Fruit fly (Drosophila melanogaster): ENCODE results near the gene CG15548.

The CG15548 gene

DNA sequence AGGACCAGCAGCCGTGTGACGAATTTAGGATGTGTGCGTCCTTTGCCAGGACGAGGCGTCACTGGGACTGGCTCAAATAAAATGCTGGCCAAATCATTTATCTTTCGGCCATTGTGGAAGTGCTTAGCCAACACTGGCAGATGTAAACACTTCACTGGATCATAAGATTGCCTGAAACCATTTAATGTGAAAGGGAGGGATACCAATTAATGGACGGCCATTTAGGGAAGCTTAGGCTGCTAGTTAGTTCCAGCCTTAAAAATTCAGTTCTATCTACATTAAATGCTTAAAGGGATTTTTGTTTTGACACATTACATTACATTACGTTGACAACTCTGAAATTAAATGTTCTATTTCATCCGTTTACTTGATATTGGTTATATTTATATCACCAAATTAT, at the start of gene CG15548:
Gene CG15548, plus strand, starts transcription at position 301 of the 400 bp plus-strand sequence.
- TF ChIP-seq Myc (optimal IDR thresholded peaks at IDR 0.05) (no peak), psq (optimal IDR thresholded peaks at IDR 0.05) (no peak), insv (optimal IDR thresholded peaks at IDR 0.05) (no peak), Sin3A (optimal IDR thresholded peaks at IDR 0.05) (no peak), ttk (optimal IDR thresholded peaks at IDR 0.05) (no peak), h (optimal IDR thresholded peaks at IDR 0.05) (no peak)

DNA sequence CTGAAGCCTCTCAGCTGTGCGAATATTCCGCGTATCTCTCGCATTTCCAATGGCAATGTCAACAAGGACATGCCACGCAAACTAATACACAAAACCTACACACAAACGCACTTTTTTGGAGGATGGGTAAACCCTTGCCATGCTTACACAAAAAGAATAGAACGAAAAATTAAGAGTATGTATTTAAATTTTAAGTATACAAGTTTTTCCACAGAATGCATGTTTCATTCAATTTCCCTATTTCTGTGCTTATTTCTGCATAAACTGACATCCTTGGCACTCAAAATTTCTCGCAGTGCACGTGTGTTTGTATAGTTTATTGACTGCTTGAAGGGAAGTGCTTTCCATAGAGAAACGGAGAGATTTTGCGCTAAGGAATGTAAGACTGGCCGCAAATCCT, 49.7 kb upstream of the CG15548 start:
- TF ChIP-seq ttk (optimal IDR thresholded peaks at IDR 0.05) (no peak), Myc (optimal IDR thresholded peaks at IDR 0.05) (no peak), psq (optimal IDR thresholded peaks at IDR 0.05) (no peak), insv (optimal IDR thresholded peaks at IDR 0.05) (no peak), Sin3A (optimal IDR thresholded peaks at IDR 0.05) (no peak), h (optimal IDR thresholded peaks at IDR 0.05) (no peak)

DNA sequence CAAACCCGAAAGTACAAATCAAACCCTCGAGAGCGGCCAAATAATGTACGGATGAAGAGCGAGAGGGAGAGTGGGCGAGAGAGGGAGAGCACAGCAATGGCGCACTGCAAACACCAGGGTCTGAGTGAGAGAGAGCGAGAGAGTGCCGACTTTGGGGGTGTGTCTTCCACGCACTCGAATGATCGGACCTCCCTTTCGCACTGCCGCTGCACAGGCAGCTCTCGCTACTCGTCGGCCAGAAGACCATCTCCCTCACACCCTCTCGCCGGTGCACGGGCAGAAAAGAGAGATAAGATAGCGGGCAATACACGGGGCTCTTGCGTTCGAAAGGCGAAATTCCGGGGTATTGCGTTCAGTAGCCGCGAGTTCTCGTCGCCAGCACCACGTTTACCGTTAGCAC, 47.1 kb upstream of the CG15548 start, which contains the start of gene Ptx1:
Gene Ptx1, plus strand, starts transcription at position 353 of the 400 bp plus-strand sequence.
- TF ChIP-seq insv (optimal IDR thresholded peaks at IDR 0.05) (no peak), h (optimal IDR thresholded peaks at IDR 0.05) (no peak), psq (optimal IDR thresholded peaks at IDR 0.05) (no peak), Sin3A (optimal IDR thresholded peaks at IDR 0.05) (no peak), Myc (optimal IDR thresholded peaks at IDR 0.05) (no peak), ttk (optimal IDR thresholded peaks at IDR 0.05) (no peak)

DNA sequence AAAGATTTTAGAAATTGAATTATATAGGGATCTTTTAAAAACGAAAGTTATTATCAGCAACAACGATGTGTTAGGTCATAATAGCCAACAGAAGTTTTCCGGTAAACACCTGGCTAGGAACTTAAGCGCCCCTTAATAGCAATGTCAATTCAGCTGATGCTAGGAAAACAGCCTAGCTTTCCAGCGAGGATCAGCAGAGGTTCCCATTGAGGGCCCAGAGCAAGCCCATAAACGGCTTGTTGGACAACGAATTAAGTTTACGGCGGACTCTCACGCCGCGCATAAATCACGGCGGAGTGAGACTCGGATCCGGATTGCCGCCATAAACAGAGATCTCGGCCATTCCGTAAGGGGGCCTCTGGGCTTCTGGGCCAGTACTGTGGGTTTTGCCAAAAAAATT, 45.8 kb upstream of the CG15548 start:
- TF ChIP-seq insv (optimal IDR thresholded peaks at IDR 0.05) (no peak), Sin3A (optimal IDR thresholded peaks at IDR 0.05) (no peak), Myc (optimal IDR thresholded peaks at IDR 0.05) (no peak), psq (optimal IDR thresholded peaks at IDR 0.05) (no peak), ttk (optimal IDR thresholded peaks at IDR 0.05) (no peak), h (optimal IDR thresholded peaks at IDR 0.05) (no peak)

- no peak for TF ChIP-seq Myc (optimal IDR thresholded peaks at IDR 0.05)
- TF ChIP-seq Sin3A (optimal IDR thresholded peaks at IDR 0.05), result no peak
- no peak for TF ChIP-seq h (optimal IDR thresholded peaks at IDR 0.05)
- TF ChIP-seq insv (optimal IDR thresholded peaks at IDR 0.05), result no peak
- TF ChIP-seq psq (optimal IDR thresholded peaks at IDR 0.05), result no peak
- TF ChIP-seq ttk (optimal IDR thresholded peaks at IDR 0.05), result no peak
Measured at dm6 chr3R:30915235-30915634, 44.3 kb upstream of the CG15548 start.

- TF ChIP-seq ttk (optimal IDR thresholded peaks at IDR 0.05), result no peak
Measured at dm6 chr3R:30916024-30916423, 43.5 kb upstream of the CG15548 start.

- TF ChIP-seq insv (optimal IDR thresholded peaks at IDR 0.05) (no peak), Myc (optimal IDR thresholded peaks at IDR 0.05) (no peak), ttk (optimal IDR thresholded peaks at IDR 0.05) (no peak), h (optimal IDR thresholded peaks at IDR 0.05) (no peak), psq (optimal IDR thresholded peaks at IDR 0.05) (no peak)
Measured at dm6 chr3R:30918872-30919271, 40.6 kb upstream of the CG15548 start.

DNA sequence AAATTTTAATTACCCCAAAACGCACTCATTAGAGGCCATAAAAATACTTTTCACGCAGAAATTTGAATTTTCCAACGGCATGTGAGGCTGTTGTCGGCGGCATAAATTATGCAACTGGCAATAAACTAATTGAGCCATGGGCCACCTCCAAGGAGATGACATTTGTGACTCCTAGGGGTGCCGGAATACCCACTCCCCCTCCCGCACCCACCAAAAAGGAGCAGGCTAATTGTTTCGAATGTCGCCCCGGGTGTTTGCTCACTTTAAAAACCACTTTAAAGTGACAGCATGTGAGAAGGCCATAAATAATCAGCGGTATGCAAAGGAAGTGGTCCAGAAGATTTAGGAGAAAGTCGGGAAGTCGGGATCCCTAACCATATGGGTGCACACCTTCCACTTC, 37.1 kb upstream of the CG15548 start:
- no peak for TF ChIP-seq h (optimal IDR thresholded peaks at IDR 0.05)
- TF ChIP-seq psq (optimal IDR thresholded peaks at IDR 0.05), result no peak
- no peak for TF ChIP-seq Myc (optimal IDR thresholded peaks at IDR 0.05)
- no peak for TF ChIP-seq Sin3A (optimal IDR thresholded peaks at IDR 0.05)
- TF ChIP-seq insv (optimal IDR thresholded peaks at IDR 0.05), result no peak

dm6 chr3R:30923581-30923980, 35.9 kb upstream of the CG15548 start:
- TF ChIP-seq ttk (optimal IDR thresholded peaks at IDR 0.05), result no peak

DNA sequence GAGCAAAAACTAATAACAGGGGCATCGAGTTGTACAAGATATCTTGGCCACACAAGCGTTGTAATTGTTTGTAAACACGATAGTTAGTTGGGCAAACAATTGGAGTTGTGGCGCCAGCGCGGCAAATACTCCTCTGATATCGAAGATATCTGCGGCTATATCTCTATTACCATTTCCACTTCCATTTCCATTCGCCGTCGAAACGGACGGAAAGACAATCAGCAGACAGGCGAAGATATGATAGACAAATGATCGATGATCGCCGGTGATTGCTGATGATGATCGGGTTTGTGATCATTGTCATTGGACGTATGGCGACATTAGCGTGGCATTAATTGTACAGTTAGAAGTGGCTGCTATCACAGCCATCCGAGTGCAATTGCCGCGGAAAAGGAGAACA, 34.1 kb upstream of the CG15548 start:
- TF ChIP-seq psq (optimal IDR thresholded peaks at IDR 0.05) (no peak), Myc (optimal IDR thresholded peaks at IDR 0.05) (no peak), insv (optimal IDR thresholded peaks at IDR 0.05) (no peak), Sin3A (optimal IDR thresholded peaks at IDR 0.05) (no peak), ttk (optimal IDR thresholded peaks at IDR 0.05) (no peak), h (optimal IDR thresholded peaks at IDR 0.05) (no peak)

- TF ChIP-seq insv (optimal IDR thresholded peaks at IDR 0.05) (no peak), Sin3A (optimal IDR thresholded peaks at IDR 0.05) (no peak), ttk (optimal IDR thresholded peaks at IDR 0.05) (no peak), psq (optimal IDR thresholded peaks at IDR 0.05) (no peak), h (optimal IDR thresholded peaks at IDR 0.05) (no peak), Myc (optimal IDR thresholded peaks at IDR 0.05) (no peak)
Measured at dm6 chr3R:30926033-30926432, 33.5 kb upstream of the CG15548 start.

- TF ChIP-seq insv (optimal IDR thresholded peaks at IDR 0.05), result no peak
- no peak for TF ChIP-seq Myc (optimal IDR thresholded peaks at IDR 0.05)
- no peak for TF ChIP-seq h (optimal IDR thresholded peaks at IDR 0.05)
- no peak for TF ChIP-seq ttk (optimal IDR thresholded peaks at IDR 0.05)
- TF ChIP-seq Sin3A (optimal IDR thresholded peaks at IDR 0.05), result no peak
- no peak for TF ChIP-seq psq (optimal IDR thresholded peaks at IDR 0.05)
Measured at dm6 chr3R:30928634-30929033, 30.9 kb upstream of the CG15548 start.

DNA sequence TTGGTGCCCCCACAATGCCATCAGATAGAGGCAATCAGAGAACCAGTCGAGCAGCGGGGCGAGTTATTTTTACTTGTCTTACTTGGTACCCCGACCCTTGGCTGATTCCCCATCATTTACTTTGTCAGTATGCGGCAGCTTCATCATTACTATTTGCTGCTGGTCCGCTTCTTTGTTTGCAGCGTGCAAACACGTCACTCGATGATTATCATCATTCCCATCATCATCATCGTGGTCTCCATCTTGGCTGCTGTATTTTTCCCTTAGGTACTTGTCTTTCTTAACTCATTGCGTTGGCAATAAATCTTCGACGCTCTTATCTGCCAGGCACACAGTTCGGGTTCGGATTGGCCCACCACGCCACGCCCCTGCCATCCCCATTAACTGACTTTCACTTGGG, 27.4 kb upstream of the CG15548 start:
- TF ChIP-seq Sin3A (optimal IDR thresholded peaks at IDR 0.05), result no peak
- no peak for TF ChIP-seq ttk (optimal IDR thresholded peaks at IDR 0.05)
- TF ChIP-seq h (optimal IDR thresholded peaks at IDR 0.05), result no peak
- TF ChIP-seq Myc (optimal IDR thresholded peaks at IDR 0.05), result no peak
- TF ChIP-seq psq (optimal IDR thresholded peaks at IDR 0.05), result no peak
- no peak for TF ChIP-seq insv (optimal IDR thresholded peaks at IDR 0.05)

dm6 chr3R:30933894-30934434, 25.5 kb upstream of the CG15548 start:
- no peak for TF ChIP-seq insv (optimal IDR thresholded peaks at IDR 0.05)
- no peak for TF ChIP-seq Myc (optimal IDR thresholded peaks at IDR 0.05)
- TF ChIP-seq ttk (optimal IDR thresholded peaks at IDR 0.05), result no peak
- no peak for TF ChIP-seq psq (optimal IDR thresholded peaks at IDR 0.05)
- no peak for TF ChIP-seq Sin3A (optimal IDR thresholded peaks at IDR 0.05)
- no peak for TF ChIP-seq h (optimal IDR thresholded peaks at IDR 0.05)

Measured in Kc167 (cell line).